Worm (Caenorhabditis elegans) whole organism, young adult: ENCODE data around the gene T04A6.1.

Source experiments
- B0336.3 ChIP-seq: fragments of 200-800 bp; sonication (Bioruptor generic); IDR thresholded peaks from 2 replicates; pipeline ENCODE4 v1.3.6; 2022; ENCODE audit warnings: missing genetic modification characterization, missing compliant biosample characterization
- C17E4.6 ChIP-seq: fragments of 200-800 bp; sonication (Bioruptor generic); IDR thresholded peaks from 2 replicates; pipeline ENCODE4 v1.3.6; 2022; ENCODE audit warnings: missing genetic modification reagents, missing genetic modification characterization, missing compliant biosample characterization
- D2030.7 ChIP-seq: fragments of 200-800 bp; sonication (Bioruptor generic); IDR thresholded peaks from 2 replicates; pipeline ENCODE4 v1.3.6; 2022; ENCODE audit warnings: missing genetic modification reagents, missing genetic modification characterization, missing compliant biosample characterization
- F33H1.4 ChIP-seq: fragments of 200-800 bp; sonication (Bioruptor generic); IDR thresholded peaks from 2 replicates; pipeline ENCODE4 v1.3.6; 2022; ENCODE audit warnings: missing genetic modification reagents, missing genetic modification characterization, missing compliant biosample characterization
- F39B2.1 ChIP-seq: fragments of 200-800 bp; sonication (Bioruptor generic); IDR thresholded peaks from 2 replicates; pipeline ENCODE4 v1.3.6; 2022; ENCODE audit warnings: missing genetic modification reagents, missing genetic modification characterization, missing compliant biosample characterization
- F49E8.2 ChIP-seq: sonication (generic microtip); optimal IDR thresholded peaks from 3 replicates; lab custom pipeline; 2017; ENCODE audit warnings: missing genetic modification characterization, mild to moderate bottlenecking, missing compliant biosample characterization, antibody characterized with exemption, moderate library complexity; ENCODE audit not compliant: insufficient read depth
- F52B5.7 ChIP-seq: sonication (generic microtip); optimal IDR thresholded peaks from 2 replicates; lab custom pipeline; 2016; ENCODE audit warnings: mild to moderate bottlenecking, missing genetic modification characterization, missing compliant biosample characterization
- F55B11.4 ChIP-seq: sonication (generic microtip); optimal IDR thresholded peaks from 2 replicates; lab custom pipeline; 2016; ENCODE audit warnings: missing compliant biosample characterization, missing genetic modification characterization, borderline replicate concordance; ENCODE audit not compliant: insufficient read depth
- T07F8.4 ChIP-seq: sonication (generic microtip); optimal IDR thresholded peaks from 2 replicates; lab custom pipeline; 2016; ENCODE audit warnings: mild to moderate bottlenecking, missing genetic modification characterization, moderate library complexity, missing compliant biosample characterization
- Y56A3A.18 ChIP-seq: fragments of 200-800 bp; sonication (Bioruptor generic); IDR thresholded peaks from 2 replicates; pipeline ENCODE4 v1.3.6; 2022; ENCODE audit warnings: missing genetic modification reagents, missing genetic modification characterization, missing compliant biosample characterization
- attf-3 ChIP-seq: fragments of 200-800 bp; sonication (Bioruptor generic); conservative IDR thresholded peaks from 2 replicates; pipeline ENCODE4 v1.3.6; 2022; ENCODE audit warnings: missing genetic modification reagents, missing genetic modification characterization, missing compliant biosample characterization
- bed-1 ChIP-seq: fragments of 200-800 bp; sonication (Bioruptor generic); IDR thresholded peaks from 2 replicates; pipeline ENCODE4 v1.3.6; 2022; ENCODE audit warnings: missing genetic modification reagents, missing genetic modification characterization, missing compliant biosample characterization
- bed-2 ChIP-seq: fragments of 200-800 bp; sonication (Bioruptor generic); IDR thresholded peaks from 2 replicates; pipeline ENCODE4 v1.3.6; 2022; ENCODE audit warnings: missing genetic modification reagents, missing genetic modification characterization, missing compliant biosample characterization
- cebp-1 ChIP-seq, 2 experiments: fragments of 200-800 bp in 1 of 2; sonication (Bioruptor generic) in 1 of 2; sonication (generic microtip) in 1 of 2; IDR thresholded peaks in 1 of 2; optimal IDR thresholded peaks in 1 of 2; 2 replicates each; pipeline versions ENCODE4 v1.3.6 to Lab custom; 2017 to 2022; ENCODE audit warnings: missing compliant biosample characterization in 2 of 2, missing genetic modification characterization in 2 of 2, mild to moderate bottlenecking in 1 of 2, missing genetic modification reagents in 1 of 2, moderate library complexity in 1 of 2
- ceh-100 ChIP-seq: fragments of 200-800 bp; sonication (Bioruptor generic); IDR thresholded peaks from 2 replicates; pipeline ENCODE4 v1.3.6; 2022; ENCODE audit warnings: missing genetic modification reagents, missing genetic modification characterization, missing compliant biosample characterization
- chd-7 ChIP-seq: sonication (generic microtip); optimal IDR thresholded peaks from 2 replicates; lab custom pipeline; 2016; ENCODE audit warnings: mild to moderate bottlenecking, missing genetic modification characterization, moderate library complexity, missing compliant biosample characterization
- die-1 ChIP-seq: sonication (generic microtip); optimal IDR thresholded peaks from 2 replicates; lab custom pipeline; 2016; ENCODE audit warnings: missing genotype, mild to moderate bottlenecking, missing genetic modification characterization, missing compliant biosample characterization
- egrh-3 ChIP-seq: fragments of 200-800 bp; sonication (Bioruptor generic); IDR thresholded peaks from 2 replicates; pipeline ENCODE4 v1.3.6; 2022; ENCODE audit warnings: missing genetic modification reagents, missing genetic modification characterization, missing compliant biosample characterization
- ekl-4 ChIP-seq: fragments of 200-800 bp; sonication (Bioruptor generic); IDR thresholded peaks from 2 replicates; pipeline ENCODE4 v1.3.6; 2022; ENCODE audit warnings: missing genetic modification reagents, missing genetic modification characterization, missing compliant biosample characterization
- ets-4 ChIP-seq: fragments of 200-800 bp; sonication (Bioruptor generic); optimal IDR thresholded peaks from 2 replicates; lab custom pipeline; 2018; ENCODE audit warnings: mild to moderate bottlenecking, missing genetic modification characterization, missing compliant biosample characterization
- him-1 ChIP-seq: sonication (generic microtip); optimal IDR thresholded peaks from 2 replicates; lab custom pipeline; 2016; ENCODE audit warnings: missing genotype, missing genetic modification reagents, missing genetic modification characterization, missing compliant biosample characterization
- hlh-26 ChIP-seq: fragments of 200-800 bp; sonication (Bioruptor generic); conservative IDR thresholded peaks from 2 replicates; pipeline ENCODE4 v1.3.6; 2022; ENCODE audit warnings: missing genetic modification reagents, missing genetic modification characterization, missing compliant biosample characterization
- hmg-1.2 ChIP-seq: fragments of 200-800 bp; sonication (Bioruptor generic); IDR thresholded peaks from 2 replicates; pipeline ENCODE4 v1.3.6; 2022; ENCODE audit warnings: missing genetic modification reagents, missing genetic modification characterization, missing compliant biosample characterization
- hrde-1 ChIP-seq: sonication (generic microtip); optimal IDR thresholded peaks from 2 replicates; lab custom pipeline; 2016; ENCODE audit warnings: missing genetic modification characterization, mild to moderate bottlenecking, missing compliant biosample characterization, moderate library complexity, missing genotype, missing genetic modification reagents, borderline replicate concordance
- hsf-1 ChIP-seq: fragments of 200-800 bp; sonication (Bioruptor generic); IDR thresholded peaks from 2 replicates; pipeline ENCODE4 v1.3.6; 2022; ENCODE audit warnings: missing genetic modification reagents, missing genetic modification characterization, missing compliant biosample characterization
- let-607 ChIP-seq, 2 experiments: fragments of 200-800 bp in 1 of 2; sonication (Bioruptor generic) in 1 of 2; sonication (generic microtip) in 1 of 2; optimal IDR thresholded peaks; 2 replicates each; lab custom pipeline; 2016 to 2018; ENCODE audit warnings: mild to moderate bottlenecking in 2 of 2, missing compliant biosample characterization in 2 of 2, missing genetic modification characterization in 2 of 2, moderate library complexity in 2 of 2, missing genotype in 1 of 2
- lin-35 ChIP-seq, 3 experiments: fragments of 150-350 bp in 2 of 3; sonication (generic microtip) in 1 of 3; optimal IDR thresholded peaks; 2 replicates each; lab custom pipeline; 2014 to 2018; ENCODE audit warnings: missing biosample characterization in 3 of 3, missing genetic modification characterization in 3 of 3, missing genetic modification reagents in 3 of 3
- lin-40 ChIP-seq: sonication (generic microtip); optimal IDR thresholded peaks from 2 replicates; lab custom pipeline; 2016; ENCODE audit warnings: missing genetic modification characterization, mild to moderate bottlenecking, missing compliant biosample characterization, missing genotype, missing genetic modification reagents
- lin-54 ChIP-seq: fragments of 200-800 bp; sonication (Bioruptor generic); optimal IDR thresholded peaks from 2 replicates; lab custom pipeline; 2018; ENCODE audit warnings: mild to moderate bottlenecking, missing genetic modification characterization, missing compliant biosample characterization
- lir-1 ChIP-seq: fragments of 200-800 bp; sonication (Bioruptor generic); conservative IDR thresholded peaks from 2 replicates; pipeline ENCODE4 v1.3.6; 2022; ENCODE audit warnings: missing genetic modification reagents, missing genetic modification characterization, missing compliant biosample characterization
- lsl-1 ChIP-seq: fragments of 200-800 bp; sonication (Bioruptor generic); optimal IDR thresholded peaks from 2 replicates; lab custom pipeline; 2018; ENCODE audit warnings: mild to moderate bottlenecking, missing genetic modification characterization, moderate library complexity, missing compliant biosample characterization
- madf-10 ChIP-seq: sonication (generic microtip); optimal IDR thresholded peaks from 2 replicates; lab custom pipeline; 2016; ENCODE audit warnings: mild to moderate bottlenecking, missing genetic modification characterization, missing compliant biosample characterization
- madf-3 ChIP-seq: fragments of 200-800 bp; sonication (Bioruptor generic); IDR thresholded peaks from 2 replicates; pipeline ENCODE4 v1.3.6; 2022; ENCODE audit warnings: missing genetic modification reagents, missing genetic modification characterization, missing compliant biosample characterization
- madf-6 ChIP-seq: fragments of 200-800 bp; sonication (Bioruptor generic); IDR thresholded peaks from 2 replicates; pipeline ENCODE4 v1.3.6; 2022; ENCODE audit warnings: missing genetic modification reagents, missing genetic modification characterization, missing compliant biosample characterization
- nhr-80 ChIP-seq: sonication (generic microtip); optimal IDR thresholded peaks from 2 replicates; lab custom pipeline; 2016; ENCODE audit warnings: missing genetic modification characterization, missing compliant biosample characterization
- nhr-90 ChIP-seq: sonication (generic microtip); optimal IDR thresholded peaks from 2 replicates; lab custom pipeline; 2016; ENCODE audit warnings: missing genotype, mild to moderate bottlenecking, missing genetic modification characterization, missing compliant biosample characterization
- sea-2 ChIP-seq: fragments of 200-800 bp; sonication (Bioruptor generic); IDR thresholded peaks from 2 replicates; pipeline ENCODE4 v1.3.6; 2022; ENCODE audit warnings: missing genetic modification characterization, missing compliant biosample characterization
- snpc-3.4 ChIP-seq: sonication (generic microtip); optimal IDR thresholded peaks from 2 replicates; lab custom pipeline; 2017; ENCODE audit warnings: missing genetic modification characterization, mild to moderate bottlenecking, missing compliant biosample characterization, antibody characterized with exemption, moderate library complexity, missing genotype, missing genetic modification reagents
- snpc-4 ChIP-seq, 5 experiments: fragments of 150-350 bp in 1 of 5; sonication (generic microtip) in 4 of 5; optimal IDR thresholded peaks; 2 replicates each; lab custom pipeline; 2014 to 2018; ENCODE audit warnings: missing genetic modification characterization in 5 of 5, missing biosample characterization in 3 of 5, antibody characterized with exemption in 2 of 5, mild to moderate bottlenecking in 2 of 5, missing compliant biosample characterization in 2 of 5, missing genotype in 2 of 5, moderate library complexity in 2 of 5, missing genetic modification reagents in 1 of 5
- somi-1 ChIP-seq: fragments of 200-800 bp; sonication (Bioruptor generic); optimal IDR thresholded peaks from 2 replicates; lab custom pipeline; 2018; ENCODE audit warnings: mild to moderate bottlenecking, missing genetic modification characterization, missing compliant biosample characterization
- tlf-1 ChIP-seq: fragments of 200-800 bp; sonication (Bioruptor generic); optimal IDR thresholded peaks from 2 replicates; lab custom pipeline; 2018; ENCODE audit warnings: mild to moderate bottlenecking, missing genetic modification characterization, missing compliant biosample characterization
- ztf-18 ChIP-seq: sonication (generic microtip); optimal IDR thresholded peaks from 2 replicates; lab custom pipeline; 2016; ENCODE audit warnings: missing genotype, mild to moderate bottlenecking, missing genetic modification characterization, missing compliant biosample characterization
- ztf-25 ChIP-seq: fragments of 200-800 bp; sonication (Bioruptor generic); IDR thresholded peaks from 2 replicates; pipeline ENCODE4 v1.3.6; 2022; ENCODE audit warnings: missing genetic modification reagents, missing genetic modification characterization, missing compliant biosample characterization

Gene T04A6.1

ce11 chrIII:7570083-7570695 lies 46.1 kb upstream of the T04A6.1 start, which contains the start of gene R13A5.7 (continued):
- TF ChIP-seq madf-6 (GFP tag; lab: Robert Waterston, UW) (0 out of 2 replicates have a peak, but pooled peaks have one; percentile 26), somi-1 (peak; percentile 25), hlh-26 (GFP tag; lab: Robert Waterston, UW) (no peak), madf-10 (no peak), ets-4 (peak; percentile 12), chd-7 (tag; lab: Kevin White, UChicago) (peak; percentile 69), F52B5.7 (tag; lab: Kevin White, UChicago) (peak; percentile 6), madf-3 (GFP tag; lab: Robert Waterston, UW) (no peak), cebp-1 (GFP tag; IDR thresholded peaks at IDR 0.05; lab: Robert Waterston, UW) (no peak), cebp-1 (tag; optimal IDR thresholded peaks at IDR 0.05; lab: Kevin White, UChicago) (peak; percentile 81), egrh-3 (GFP tag; lab: Robert Waterston, UW) (peak; percentile 42; the same call in 1 of the 2 replicates), nhr-80 (tag; lab: Kevin White, UChicago) (peak; percentile 97), ztf-25 (GFP tag; lab: Robert Waterston, UW) (no peak), F33H1.4 (GFP tag; lab: Robert Waterston, UW) (no peak), die-1 (peak; percentile 52), ztf-18 (tag; lab: Kevin White, UChicago) (peak; percentile 57), T07F8.4 (tag; lab: Kevin White, UChicago) (no peak), bed-1 (GFP tag; lab: Robert Waterston, UW) (no peak), F39B2.1 (no peak), hsf-1 (GFP tag; lab: Robert Waterston, UW) (no peak), lin-40 (tag; lab: Kevin White, UChicago) (peak; percentile 69), let-607 (tag; optimal IDR thresholded peaks at IDR 0.05; lab: Kevin White, UChicago) (peak in 1 of 2 experiments; percentile 26), sea-2 (no peak), lin-35 (GFP tag; optimal IDR thresholded peaks at IDR 0.05; lab: Kevin White, UChicago) (peak in 1 of 3 experiments; percentile 62), hmg-1.2 (GFP tag; lab: Robert Waterston, UW) (peak; percentile 85)

- TF ChIP-seq D2030.7 (GFP tag; lab: Robert Waterston, UW) (peak; percentile 27; the same call in 1 of the 2 replicates), tlf-1 (GFP tag; lab: Kevin White, UChicago) (peak; percentile 30), lir-1 (GFP tag; lab: Robert Waterston, UW) (no peak), F49E8.2 (tag; lab: Kevin White, UChicago) (peak; percentile 50), hrde-1 (tag; lab: Kevin White, UChicago) (peak; percentile 76), madf-3 (GFP tag; lab: Robert Waterston, UW) (0 out of 2 replicates have a peak, but pooled peaks have one; percentile 31), sea-2 (no peak), hmg-1.2 (GFP tag; lab: Robert Waterston, UW) (no peak), madf-6 (GFP tag; lab: Robert Waterston, UW) (peak; percentile 56), nhr-90 (no peak), die-1 (peak; percentile 19), ztf-18 (tag; lab: Kevin White, UChicago) (peak; percentile 15), snpc-4 (GFP tag; optimal IDR thresholded peaks at IDR 0.05; lab: Kevin White, UChicago) (peak; percentile 2), snpc-4 (tag; optimal IDR thresholded peaks at IDR 0.05; lab: Kevin White, UChicago) (peak in 1 of 4 experiments; percentile 48), him-1 (tag; lab: Kevin White, UChicago) (peak; percentile 51), lin-40 (tag; lab: Kevin White, UChicago) (no peak), Y56A3A.18 (GFP tag; lab: Robert Waterston, UW) (peak; percentile 78), B0336.3 (GFP tag; lab: Robert Waterston, UW) (peak; percentile 76), snpc-3.4 (tag; lab: Kevin White, UChicago) (peak; percentile 13), lin-54 (peak; percentile 49), lsl-1 (GFP tag; lab: Kevin White, UChicago) (peak; percentile 54), C17E4.6 (0 out of 2 replicates have a peak, but pooled peaks have one; percentile 33), F55B11.4 (tag; lab: Kevin White, UChicago) (no peak), bed-2 (no peak), ceh-100 (GFP tag; lab: Robert Waterston, UW) (peak; percentile 20; the same call in 1 of the 2 replicates), attf-3 (no peak), ekl-4 (GFP tag; lab: Robert Waterston, UW) (peak; percentile 53; the same call in 1 of the 2 replicates)
These were observed 44.6 kb upstream of the T04A6.1 start for ce11 chrIII:7571726-7572125.
